Fruit fly (Drosophila melanogaster) whole organism, embryonic: Measurements from ENCODE around the gene orb.

ENCODE experiments used
- CG12236 ChIP-seq: fragments of 200-800 bp; sonication (Bioruptor generic); optimal IDR thresholded peaks from 2 replicates; lab custom pipeline; 2016; ENCODE audit warnings: missing biosample characterization, missing genetic modification characterization
- CG13894 ChIP-seq: fragments of 200-800 bp; sonication (Bioruptor generic); optimal IDR thresholded peaks from 3 replicates; lab custom pipeline; 2018; ENCODE audit warnings: missing biosample characterization, mild to moderate bottlenecking, missing genetic modification characterization, moderate library complexity
- CG17612 ChIP-seq: fragments of 200-800 bp; sonication (Bioruptor generic); IDR thresholded peaks from 2 replicates; pipeline ENCODE4 v1.3.6; 2022; ENCODE audit warnings: missing biosample characterization, missing genetic modification characterization
- CG17802 ChIP-seq: fragments of 200-800 bp; sonication (Bioruptor generic); optimal IDR thresholded peaks from 2 replicates; lab custom pipeline; 2018; ENCODE audit warnings: missing biosample characterization, mild to moderate bottlenecking, missing genetic modification characterization, moderate library complexity
- CG17829 ChIP-seq: fragments of 200-800 bp; optimal IDR thresholded peaks from 2 replicates; lab custom pipeline; 2019; ENCODE audit warnings: missing biosample characterization, mild to moderate bottlenecking, missing genetic modification characterization, moderate library complexity
- CG7556 ChIP-seq: fragments of 200-800 bp; sonication (Bioruptor generic); optimal IDR thresholded peaks from 2 replicates; lab custom pipeline; 2017; ENCODE audit warnings: missing biosample characterization, mild to moderate bottlenecking, missing genetic modification characterization
- D ChIP-seq, 2 experiments: fragments of 200-800 bp in 1 of 2; fragments of >200 bp in 1 of 2; sonication (Bioruptor generic) in 1 of 2; optimal IDR thresholded peaks; 2 replicates in 1 of 2; 3 replicates in 1 of 2; lab custom pipeline; 2017; ENCODE audit warnings: mild to moderate bottlenecking in 1 of 2, missing biosample characterization in 1 of 2, missing genetic modification characterization in 1 of 2, missing genetic modification reagents in 1 of 2
- TFAM ChIP-seq: fragments of 200-800 bp; sonication (Bioruptor generic); optimal IDR thresholded peaks from 2 replicates; lab custom pipeline; 2017; ENCODE audit warnings: missing biosample characterization, missing genetic modification characterization, inconsistent platforms
- Vsx1 ChIP-seq: fragments of 200-800 bp; sonication (Bioruptor generic); optimal IDR thresholded peaks from 2 replicates; lab custom pipeline; 2017; ENCODE audit warnings: missing biosample characterization, mild to moderate bottlenecking, missing genetic modification characterization, missing genetic modification reagents
- ci ChIP-seq: fragments of 200-800 bp; sonication (Bioruptor generic); IDR thresholded peaks from 3 replicates; pipeline ENCODE4 v1.3.6; 2022; ENCODE audit warnings: missing biosample characterization, missing genetic modification characterization
- fd64A ChIP-seq: fragments of 200-800 bp; sonication (Bioruptor generic); optimal IDR thresholded peaks from 3 replicates; lab custom pipeline; 2018; ENCODE audit warnings: missing biosample characterization, mild to moderate bottlenecking, missing genetic modification characterization
- nerfin-1 ChIP-seq: fragments of 200-800 bp; sonication (Bioruptor generic); optimal IDR thresholded peaks from 3 replicates; lab custom pipeline; 2019; ENCODE audit warnings: missing biosample characterization, mild to moderate bottlenecking, missing genetic modification characterization, moderate library complexity
- tio ChIP-seq: fragments of 200-800 bp; sonication (Bioruptor generic); optimal IDR thresholded peaks from 2 replicates; lab custom pipeline; 2017; ENCODE audit warnings: missing biosample characterization, missing genetic modification characterization, inconsistent platforms

dm6 chr3R:23314332-23314731 lies 33.7 kb upstream of the orb start:
- no peak for TF ChIP-seq TFAM (GFP tag; lab: Kevin White, UChicago)
- TF ChIP-seq Vsx1 (GFP tag; lab: Kevin White, UChicago), result peak; percentile 33
- peak; percentile 54 for TF ChIP-seq fd64A (GFP tag; lab: Kevin White, UChicago)
- peak; percentile 82 for TF ChIP-seq ci (GFP tag; lab: Robert Waterston, UW)
- TF ChIP-seq tio (GFP tag; lab: Kevin White, UChicago), result peak; percentile 18
- no peak for TF ChIP-seq D (optimal IDR thresholded peaks at IDR 0.05; lab: Kevin White, UChicago)
- TF ChIP-seq D (GFP tag; optimal IDR thresholded peaks at IDR 0.05; lab: Kevin White, UChicago), result peak; percentile 22
- peak; percentile 52 for TF ChIP-seq nerfin-1 (tag; lab: Kevin White, UChicago)
- no peak for TF ChIP-seq CG7556
- no peak for TF ChIP-seq CG12236 (GFP tag; lab: Kevin White, UChicago)
- no peak for TF ChIP-seq CG17802 (tag; lab: Kevin White, UChicago)
- TF ChIP-seq CG17829 (tag; lab: Kevin White, UChicago), result peak; percentile 22
- no peak for TF ChIP-seq CG17612 (GFP tag; lab: Robert Waterston, UW)
- no peak for TF ChIP-seq CG13894 (tag; lab: Kevin White, UChicago)
